Worm (Caenorhabditis elegans) whole organism, young adult: ENCODE data around the gene deb-1.

Experiments
- B0019.2 ChIP-seq: fragments of 200-800 bp; sonication (Bioruptor generic); conservative IDR thresholded peaks from 2 replicates; pipeline ENCODE4 v1.3.6; 2022; ENCODE audit warnings: missing genetic modification reagents, missing genetic modification characterization, missing compliant biosample characterization
- C06A6.2 ChIP-seq: fragments of 200-800 bp; sonication (Bioruptor generic); conservative IDR thresholded peaks from 2 replicates; pipeline ENCODE4 v1.3.6; 2022; ENCODE audit warnings: missing genetic modification characterization, missing compliant biosample characterization
- F23B12.7 ChIP-seq: sonication (generic microtip); optimal IDR thresholded peaks from 2 replicates; lab custom pipeline; 2017; ENCODE audit warnings: missing genetic modification characterization, mild to moderate bottlenecking, missing compliant biosample characterization, antibody characterized with exemption, moderate library complexity; ENCODE audit not compliant: insufficient read depth
- F55B11.4 ChIP-seq: sonication (generic microtip); optimal IDR thresholded peaks from 2 replicates; lab custom pipeline; 2016; ENCODE audit warnings: missing compliant biosample characterization, missing genetic modification characterization, borderline replicate concordance; ENCODE audit not compliant: insufficient read depth
- Y95B8A.8 ChIP-seq: fragments of 200-800 bp; sonication (Bioruptor generic); IDR thresholded peaks from 2 replicates; pipeline ENCODE4 v1.3.6; 2022; ENCODE audit warnings: missing genetic modification reagents, missing genetic modification characterization, missing compliant biosample characterization
- ZK185.1 ChIP-seq: sonication (generic microtip); optimal IDR thresholded peaks from 2 replicates; lab custom pipeline; 2016; ENCODE audit warnings: mild to moderate bottlenecking, missing genetic modification characterization, missing compliant biosample characterization; ENCODE audit not compliant: poor library complexity, severe bottlenecking
- aptf-2 ChIP-seq: fragments of 200-800 bp; sonication (Bioruptor generic); conservative IDR thresholded peaks from 2 replicates; pipeline ENCODE4 v1.3.6; 2022; ENCODE audit warnings: missing genetic modification reagents, missing genetic modification characterization, missing compliant biosample characterization
- attf-3 ChIP-seq: fragments of 200-800 bp; sonication (Bioruptor generic); conservative IDR thresholded peaks from 2 replicates; pipeline ENCODE4 v1.3.6; 2022; ENCODE audit warnings: missing genetic modification reagents, missing genetic modification characterization, missing compliant biosample characterization
- attf-6 ChIP-seq: fragments of 200-800 bp; sonication (Bioruptor generic); IDR thresholded peaks from 2 replicates; pipeline ENCODE4 v1.3.6; 2022; ENCODE audit warnings: missing genetic modification reagents, missing genetic modification characterization, missing compliant biosample characterization
- ccch-3 ChIP-seq: fragments of 200-800 bp; sonication (Bioruptor generic); optimal IDR thresholded peaks from 2 replicates; lab custom pipeline; 2018; ENCODE audit warnings: mild to moderate bottlenecking, missing genetic modification characterization, missing compliant biosample characterization
- ceh-58 ChIP-seq: fragments of 200-800 bp; sonication (Bioruptor generic); IDR thresholded peaks from 2 replicates; pipeline ENCODE4 v1.3.6; 2022; ENCODE audit warnings: missing genetic modification characterization, missing compliant biosample characterization
- dpl-1 ChIP-seq: fragments of 150-350 bp; optimal IDR thresholded peaks from 2 replicates; lab custom pipeline; 2014; ENCODE audit warnings: missing biosample characterization, missing genetic modification reagents, missing genetic modification characterization
- ekl-4 ChIP-seq: fragments of 200-800 bp; sonication (Bioruptor generic); IDR thresholded peaks from 2 replicates; pipeline ENCODE4 v1.3.6; 2022; ENCODE audit warnings: missing genetic modification reagents, missing genetic modification characterization, missing compliant biosample characterization
- hlh-26 ChIP-seq: fragments of 200-800 bp; sonication (Bioruptor generic); conservative IDR thresholded peaks from 2 replicates; pipeline ENCODE4 v1.3.6; 2022; ENCODE audit warnings: missing genetic modification reagents, missing genetic modification characterization, missing compliant biosample characterization
- hmg-1.2 ChIP-seq: fragments of 200-800 bp; sonication (Bioruptor generic); IDR thresholded peaks from 2 replicates; pipeline ENCODE4 v1.3.6; 2022; ENCODE audit warnings: missing genetic modification reagents, missing genetic modification characterization, missing compliant biosample characterization
- madf-3 ChIP-seq: fragments of 200-800 bp; sonication (Bioruptor generic); IDR thresholded peaks from 2 replicates; pipeline ENCODE4 v1.3.6; 2022; ENCODE audit warnings: missing genetic modification reagents, missing genetic modification characterization, missing compliant biosample characterization
- mcd-1 ChIP-seq: fragments of 200-800 bp; sonication (Bioruptor generic); IDR thresholded peaks from 2 replicates; pipeline ENCODE4 v1.3.6; 2022; ENCODE audit warnings: missing genetic modification reagents, missing genetic modification characterization, missing compliant biosample characterization
- mel-28 ChIP-seq: sonication (generic microtip); optimal IDR thresholded peaks from 2 replicates; lab custom pipeline; 2016; ENCODE audit warnings: borderline replicate concordance, mild to moderate bottlenecking, missing genetic modification characterization, missing compliant biosample characterization
- mxl-1 ChIP-seq: sonication (generic microtip); optimal IDR thresholded peaks from 2 replicates; lab custom pipeline; 2016; ENCODE audit warnings: missing genetic modification characterization, missing compliant biosample characterization
- nfya-1 ChIP-seq: sonication (generic microtip); optimal IDR thresholded peaks from 2 replicates; lab custom pipeline; 2017; ENCODE audit warnings: antibody characterized with exemption, missing compliant biosample characterization, missing genetic modification characterization, borderline replicate concordance; ENCODE audit not compliant: insufficient read depth
- nfyb-1 ChIP-seq: fragments of 200-800 bp; sonication (Bioruptor generic); IDR thresholded peaks from 2 replicates; pipeline ENCODE4 v1.3.6; 2022; ENCODE audit warnings: missing genetic modification reagents, missing genetic modification characterization, missing compliant biosample characterization
- repo-1 ChIP-seq: sonication (generic microtip); optimal IDR thresholded peaks from 2 replicates; lab custom pipeline; 2017; ENCODE audit warnings: mild to moderate bottlenecking, missing genetic modification characterization, missing compliant biosample characterization
- rpc-1 ChIP-seq, 2 experiments: fragments of 150-350 bp in 1 of 2; sonication (generic microtip) in 1 of 2; optimal IDR thresholded peaks; 2 replicates each; lab custom pipeline; 2014 to 2018; ENCODE audit warnings: missing biosample characterization in 1 of 2, missing genetic modification characterization in 1 of 2, missing genetic modification reagents in 1 of 2, missing genotype in 1 of 2
- snpc-3.4 ChIP-seq: sonication (generic microtip); optimal IDR thresholded peaks from 2 replicates; lab custom pipeline; 2017; ENCODE audit warnings: missing genetic modification characterization, mild to moderate bottlenecking, missing compliant biosample characterization, antibody characterized with exemption, moderate library complexity, missing genotype, missing genetic modification reagents
- snpc-4 ChIP-seq, 5 experiments: fragments of 150-350 bp in 1 of 5; sonication (generic microtip) in 4 of 5; optimal IDR thresholded peaks; 2 replicates each; lab custom pipeline; 2014 to 2018; ENCODE audit warnings: missing genetic modification characterization in 5 of 5, missing biosample characterization in 3 of 5, antibody characterized with exemption in 2 of 5, mild to moderate bottlenecking in 2 of 5, missing compliant biosample characterization in 2 of 5, missing genotype in 2 of 5, moderate library complexity in 2 of 5, missing genetic modification reagents in 1 of 5
- tbx-9 ChIP-seq: sonication (generic microtip); optimal IDR thresholded peaks from 2 replicates; lab custom pipeline; 2016; ENCODE audit warnings: borderline replicate concordance, missing genetic modification characterization, inconsistent platforms, missing compliant biosample characterization
- unc-62 ChIP-seq: fragments of 150-350 bp; optimal IDR thresholded peaks from 2 replicates; lab custom pipeline; 2014; ENCODE audit warnings: missing biosample characterization, missing genetic modification reagents, missing genetic modification characterization
- ztf-18 ChIP-seq: sonication (generic microtip); optimal IDR thresholded peaks from 2 replicates; lab custom pipeline; 2016; ENCODE audit warnings: missing genotype, mild to moderate bottlenecking, missing genetic modification characterization, missing compliant biosample characterization
- ztf-25 ChIP-seq: fragments of 200-800 bp; sonication (Bioruptor generic); IDR thresholded peaks from 2 replicates; pipeline ENCODE4 v1.3.6; 2022; ENCODE audit warnings: missing genetic modification reagents, missing genetic modification characterization, missing compliant biosample characterization
- ztf-6 ChIP-seq: fragments of 200-800 bp; sonication (Bioruptor generic); IDR thresholded peaks from 2 replicates; pipeline ENCODE4 v1.3.6; 2022; ENCODE audit warnings: missing genetic modification reagents, missing genetic modification characterization, missing compliant biosample characterization

The deb-1 gene

ce11 chrIV:7067446-7067845, 26.6 kb downstream of the deb-1 start:
- TF ChIP-seq F23B12.7 (tag; lab: Kevin White, UChicago) (no peak), ztf-25 (GFP tag; lab: Robert Waterston, UW) (no peak)
- TF ChIP-seq, all 124 proteins: peak for 0

ce11 chrIV:7065022-7065421, 29.0 kb downstream of the deb-1 start, which contains the start of gene Y43B11AL.1:
Y43B11AL.1 (plus strand) TSS chrIV:7065322.
- TF ChIP-seq dpl-1 = no peak
- TF ChIP-seq ztf-6 (GFP tag; lab: Robert Waterston, UW) = no peak
- no peak for TF ChIP-seq C06A6.2 (GFP tag; lab: Robert Waterston, UW)
- TF ChIP-seq unc-62 (GFP tag; lab: Kevin White, UChicago) = no peak
- TF ChIP-seq hlh-26 (GFP tag; lab: Robert Waterston, UW) = no peak
- TF ChIP-seq rpc-1 (optimal IDR thresholded peaks at IDR 0.05; lab: Kevin White, UChicago) = no peak
- no peak for TF ChIP-seq rpc-1 (tag; optimal IDR thresholded peaks at IDR 0.05; lab: Kevin White, UChicago)
- no peak for TF ChIP-seq mcd-1

- TF ChIP-seq attf-3 (GFP tag; lab: Robert Waterston, UW) (no peak), nfya-1 (tag; lab: Kevin White, UChicago) (no peak), tbx-9 (tag; lab: Kevin White, UChicago) (no peak), snpc-4 (GFP tag; optimal IDR thresholded peaks at IDR 0.05; lab: Kevin White, UChicago) (no peak), snpc-4 (tag; optimal IDR thresholded peaks at IDR 0.05; lab: Kevin White, UChicago) (no peak), B0019.2 (GFP tag; lab: Robert Waterston, UW) (no peak), mel-28 (tag; lab: Kevin White, UChicago) (no peak), F55B11.4 (tag; lab: Kevin White, UChicago) (no peak), ccch-3 (GFP tag; lab: Kevin White, UChicago) (no peak), dpl-1 (no peak), Y95B8A.8 (GFP tag; lab: Robert Waterston, UW) (no peak), hmg-1.2 (no peak), repo-1 (tag; lab: Kevin White, UChicago) (no peak), attf-6 (GFP tag; lab: Robert Waterston, UW) (no peak)
These were observed 31.4 kb downstream of the deb-1 start for ce11 chrIV:7062697-7063096.

- TF ChIP-seq aptf-2 (GFP tag; lab: Robert Waterston, UW) = no peak
- no peak for TF ChIP-seq ekl-4 (GFP tag; lab: Robert Waterston, UW)
- no peak for TF ChIP-seq mxl-1 (tag; lab: Kevin White, UChicago)
- no peak for TF ChIP-seq ztf-18 (tag; lab: Kevin White, UChicago)
- no peak for TF ChIP-seq snpc-3.4
- TF ChIP-seq ceh-58 = no peak
- TF ChIP-seq attf-3 (GFP tag; lab: Robert Waterston, UW) = no peak
These were observed 36.4 kb downstream of the deb-1 start, which contains the start of gene srx-50 for ce11 chrIV:7057677-7058076. srx-50 (plus strand) TSS chrIV:7057977.

ce11 chrIV:7052135-7052534, 41.9 kb downstream of the deb-1 start:
- 0 out of 2 replicates have a peak, but pooled peaks have one; percentile 7 for TF ChIP-seq nfyb-1
- 0 out of 2 replicates have a peak, but pooled peaks have one; percentile 52 for TF ChIP-seq madf-3 (GFP tag; lab: Robert Waterston, UW)
- TF ChIP-seq mcd-1 = no peak
- peak; percentile 15 for TF ChIP-seq ZK185.1
